Worm (Caenorhabditis elegans) whole organism, L3 larva: ENCODE results near the gene ucr-1.

Experiments
- mdl-1 ChIP-seq: fragments of 150-350 bp; optimal IDR thresholded peaks from 2 replicates; lab custom pipeline; 2014; ENCODE audit warnings: missing biosample characterization, missing genetic modification characterization
- nhr-11 ChIP-seq: fragments of 150-350 bp; optimal IDR thresholded peaks from 2 replicates; lab custom pipeline; 2014; ENCODE audit warnings: missing biosample characterization, missing genetic modification characterization
- pha-4 ChIP-seq: fragments of 150-350 bp; optimal IDR thresholded peaks from 2 replicates; lab custom pipeline; 2014; ENCODE audit warnings: missing biosample characterization, missing genetic modification reagents, missing genetic modification characterization
- pqm-1 ChIP-seq: fragments of 150-350 bp; optimal IDR thresholded peaks from 2 replicates; lab custom pipeline; 2017; ENCODE audit warnings: missing biosample characterization, missing genetic modification characterization, inconsistent platforms
- snpc-4 ChIP-seq: fragments of 150-350 bp; optimal IDR thresholded peaks from 2 replicates; lab custom pipeline; 2014; ENCODE audit warnings: missing biosample characterization, missing genetic modification characterization

DNA sequence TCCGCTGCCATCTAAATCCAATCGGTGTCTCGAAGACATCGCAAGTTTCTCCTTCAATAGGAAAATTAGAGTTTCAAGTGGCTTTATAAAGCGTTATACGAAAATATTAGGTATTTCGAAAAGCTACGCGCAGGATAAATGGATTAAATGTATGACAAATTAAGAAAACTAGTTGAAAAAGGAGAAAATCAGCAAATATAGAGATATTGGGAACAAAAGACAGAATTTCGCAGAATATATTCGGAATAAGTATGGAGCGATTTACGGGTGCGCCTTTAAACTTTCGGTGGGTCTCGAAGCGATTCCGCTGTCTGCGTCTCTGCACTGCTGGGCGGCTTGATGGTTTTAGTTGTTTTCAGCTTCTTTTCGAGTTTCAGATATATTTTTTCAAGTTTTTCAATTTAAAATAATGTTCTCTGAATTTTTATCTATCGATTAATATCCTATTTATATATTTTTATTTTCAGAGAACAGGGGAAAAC is at the start of gene ucr-1, which contains the start of gene ddx-15:
- TF ChIP-seq nhr-11 (tag; lab: Kevin White, UChicago) = no peak
- TF ChIP-seq mdl-1 (tag; lab: Kevin White, UChicago) = no peak
- peak; percentile 85 for TF ChIP-seq pha-4
- TF ChIP-seq snpc-4 (tag; lab: Kevin White, UChicago) = peak; percentile 67
- peak; percentile 64 for TF ChIP-seq pqm-1 (tag; lab: Kevin White, UChicago)
